Worm (Caenorhabditis elegans) whole organism, early embryonic: ENCODE results near the gene mrps-34.

Experiments
- F13C5.2 ChIP-seq: sonication (generic microtip); optimal IDR thresholded peaks from 2 replicates; lab custom pipeline; 2017; ENCODE audit warnings: mild to moderate bottlenecking, missing genetic modification characterization, inconsistent platforms, missing compliant biosample characterization
- aly-1 ChIP-seq: sonication (generic microtip); optimal IDR thresholded peaks from 2 replicates; lab custom pipeline; 2016; ENCODE audit warnings: missing genetic modification characterization, missing compliant biosample characterization
- ama-1 ChIP-seq: fragments of 150-350 bp; optimal IDR thresholded peaks from 2 replicates; lab custom pipeline; 2014
- ceh-13 ChIP-seq: fragments of 200-800 bp; sonication (Bioruptor generic); optimal IDR thresholded peaks from 2 replicates; lab custom pipeline; 2018; ENCODE audit warnings: mild to moderate bottlenecking, missing genetic modification characterization, missing compliant biosample characterization
- ets-7 ChIP-seq: sonication (generic microtip); optimal IDR thresholded peaks from 2 replicates; lab custom pipeline; 2016; ENCODE audit warnings: missing genotype, missing genetic modification characterization, missing compliant biosample characterization
- flt-1 ChIP-seq: fragments of 200-800 bp; sonication (Bioruptor generic); IDR thresholded peaks from 2 replicates; pipeline ENCODE4 v1.3.6; 2022; ENCODE audit warnings: missing genetic modification characterization, missing compliant biosample characterization
- hmg-4 ChIP-seq: fragments of 200-800 bp; sonication (Bioruptor generic); optimal IDR thresholded peaks from 2 replicates; lab custom pipeline; 2018; ENCODE audit warnings: mild to moderate bottlenecking, missing genetic modification characterization, missing compliant biosample characterization
- pes-1 ChIP-seq: fragments of 200-800 bp; sonication (Bioruptor generic); IDR thresholded peaks from 2 replicates; pipeline ENCODE4 v1.3.6; 2022; ENCODE audit warnings: missing genetic modification reagents, missing genetic modification characterization, missing compliant biosample characterization
- scrt-1 ChIP-seq: fragments of 200-800 bp; sonication (Bioruptor generic); IDR thresholded peaks from 2 replicates; pipeline ENCODE4 v1.3.6; 2022; ENCODE audit warnings: missing genetic modification characterization, missing compliant biosample characterization
- tbx-11 ChIP-seq: fragments of 200-800 bp; sonication (Bioruptor generic); IDR thresholded peaks from 2 replicates; pipeline ENCODE4 v1.3.6; 2022; ENCODE audit warnings: missing genetic modification characterization, missing compliant biosample characterization
- tra-4 ChIP-seq: sonication (generic microtip); optimal IDR thresholded peaks from 2 replicates; lab custom pipeline; 2017; ENCODE audit warnings: missing genetic modification characterization, missing compliant biosample characterization

DNA sequence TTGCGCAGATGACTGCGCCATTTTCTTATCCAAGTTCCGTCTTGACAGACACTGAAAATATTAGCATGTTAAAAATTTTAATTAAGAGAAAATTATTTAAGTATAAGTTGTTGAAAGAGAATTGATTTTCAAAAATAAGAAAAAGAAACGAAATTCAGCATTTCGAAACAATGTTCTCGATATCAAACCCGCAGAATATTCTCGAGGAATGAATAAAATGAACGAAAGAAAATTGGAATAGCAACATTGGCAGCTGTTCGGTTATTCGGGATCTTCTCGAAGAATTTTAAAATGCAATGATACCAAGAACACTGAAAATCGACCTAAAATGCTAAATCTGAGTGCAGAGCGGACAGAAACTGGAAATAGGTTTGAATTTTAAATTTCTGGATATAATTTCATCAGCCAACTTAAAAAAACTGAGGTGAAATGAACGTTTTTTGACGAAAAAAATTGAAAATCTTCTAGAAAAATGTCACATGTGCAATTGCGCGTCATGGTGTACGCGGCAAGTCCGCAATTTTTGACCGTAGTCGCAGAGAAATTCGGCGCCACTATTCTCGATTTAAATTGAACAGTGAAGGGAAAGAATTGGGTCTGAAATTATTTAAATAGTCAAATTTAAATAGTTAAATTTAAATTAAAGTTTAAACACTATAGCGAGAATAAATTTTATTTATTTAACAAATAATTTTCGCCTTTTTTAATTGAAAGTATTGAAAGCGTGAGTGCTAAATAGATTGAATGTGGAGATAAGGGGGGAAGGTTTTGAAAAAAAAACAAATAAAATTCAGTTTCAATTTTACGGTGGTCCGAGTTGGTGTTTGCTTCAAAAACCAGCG, 34.0 kb downstream of the mrps-34 start, which contains the start of the genes cct-5 and F25F2.1:
- TF ChIP-seq ama-1 (lab: Kevin White, UChicago) (no peak), flt-1 (no peak), tra-4 (tag; lab: Kevin White, UChicago) (no peak), F13C5.2 (tag; lab: Kevin White, UChicago) (peak; percentile 66), scrt-1 (GFP tag; lab: Robert Waterston, UW) (no peak), hmg-4 (no peak), ceh-13 (GFP tag; lab: Kevin White, UChicago) (peak; percentile 1), tbx-11 (GFP tag; lab: Robert Waterston, UW) (no peak), aly-1 (tag; lab: Kevin White, UChicago) (no peak), ets-7 (tag; lab: Kevin White, UChicago) (no peak), pes-1 (GFP tag; lab: Robert Waterston, UW) (no peak)
